Worm (Caenorhabditis elegans): ENCODE data around the gene rbm-26.

The rbm-26 gene

ce11 chrIII:5680141-5680540, 31.2 kb upstream of the rbm-26 start, which contains the start of gene pst-2:
pst-2 (plus strand) TSS chrIII:5680433.
- no peak for TF ChIP-seq klf-2 (GFP tag; conservative IDR thresholded peaks at IDR 0.05)
- no peak for TF ChIP-seq ztf-23 (GFP tag; IDR thresholded peaks at IDR 0.05)
- no peak for TF ChIP-seq ztf-29 (GFP tag; IDR thresholded peaks at IDR 0.05)
- TF ChIP-seq cog-1 (tag; optimal IDR thresholded peaks at IDR 0.05): no peak
- no peak for TF ChIP-seq ref-1 (GFP tag; conservative IDR thresholded peaks at IDR 0.05)
- TF ChIP-seq med-1 (GFP tag; optimal IDR thresholded peaks at IDR 0.05; ENCODE audit: insufficient read depth): no peak
- no peak for TF ChIP-seq flt-1 (GFP tag; IDR thresholded peaks at IDR 0.05)
- TF ChIP-seq T22C8.4 (GFP tag; IDR thresholded peaks at IDR 0.05): no peak
- TF ChIP-seq tab-1 (GFP tag; IDR thresholded peaks at IDR 0.05): no peak

ce11 chrIII:5683998-5684397, 27.3 kb upstream of the rbm-26 start, which contains the start of gene rcan-1:
rcan-1 (minus strand) TSS chrIII:5684098.
- TF ChIP-seq T22C8.4 (GFP tag; IDR thresholded peaks at IDR 0.05) (no peak), cog-1 (tag; optimal IDR thresholded peaks at IDR 0.05) (no peak), flt-1 (GFP tag; IDR thresholded peaks at IDR 0.05) (no peak), med-1 (GFP tag; optimal IDR thresholded peaks at IDR 0.05; ENCODE audit: insufficient read depth) (no peak), klf-2 (GFP tag; conservative IDR thresholded peaks at IDR 0.05) (no peak), ref-1 (GFP tag; conservative IDR thresholded peaks at IDR 0.05) (no peak), ztf-29 (GFP tag; IDR thresholded peaks at IDR 0.05) (no peak), ztf-23 (GFP tag; IDR thresholded peaks at IDR 0.05) (no peak), tab-1 (GFP tag; IDR thresholded peaks at IDR 0.05) (no peak)

- TF ChIP-seq ztf-29 (GFP tag; IDR thresholded peaks at IDR 0.05): no peak
- TF ChIP-seq med-1 (GFP tag; optimal IDR thresholded peaks at IDR 0.05; ENCODE audit: insufficient read depth): no peak
- TF ChIP-seq tab-1 (GFP tag; IDR thresholded peaks at IDR 0.05): no peak
- TF ChIP-seq klf-2 (GFP tag; conservative IDR thresholded peaks at IDR 0.05): no peak
- TF ChIP-seq ref-1 (GFP tag; conservative IDR thresholded peaks at IDR 0.05): no peak
- TF ChIP-seq T22C8.4 (GFP tag; IDR thresholded peaks at IDR 0.05): no peak
- no peak for TF ChIP-seq cog-1 (tag; optimal IDR thresholded peaks at IDR 0.05)
- no peak for TF ChIP-seq flt-1 (GFP tag; IDR thresholded peaks at IDR 0.05)
- no peak for TF ChIP-seq ztf-23 (GFP tag; IDR thresholded peaks at IDR 0.05)
Observed at ce11 chrIII:5688246-5688645, 23.1 kb upstream of the rbm-26 start.

- no peak for TF ChIP-seq cog-1 (tag; optimal IDR thresholded peaks at IDR 0.05)
- no peak for TF ChIP-seq ref-1 (GFP tag; conservative IDR thresholded peaks at IDR 0.05)
- no peak for TF ChIP-seq klf-2 (GFP tag; conservative IDR thresholded peaks at IDR 0.05)
- TF ChIP-seq tab-1 (GFP tag; IDR thresholded peaks at IDR 0.05): no peak
- no peak for TF ChIP-seq ztf-29 (GFP tag; IDR thresholded peaks at IDR 0.05)
- no peak for TF ChIP-seq ztf-23 (GFP tag; IDR thresholded peaks at IDR 0.05)
- TF ChIP-seq T22C8.4 (GFP tag; IDR thresholded peaks at IDR 0.05): no peak
Observed at ce11 chrIII:5691826-5692225, 19.5 kb upstream of the rbm-26 start.

ce11 chrIII:5692690-5693089, 18.7 kb upstream of the rbm-26 start, which contains the start of the genes abi-1 and arle-14:
abi-1 (minus strand) TSS chrIII:5692740.
arle-14 (plus strand) TSS chrIII:5692906.
- TF ChIP-seq ztf-29 (GFP tag; IDR thresholded peaks at IDR 0.05) (no peak), T22C8.4 (GFP tag; IDR thresholded peaks at IDR 0.05) (no peak), tab-1 (GFP tag; IDR thresholded peaks at IDR 0.05) (no peak), flt-1 (GFP tag; IDR thresholded peaks at IDR 0.05) (no peak), cog-1 (tag; optimal IDR thresholded peaks at IDR 0.05) (no peak), ztf-23 (GFP tag; IDR thresholded peaks at IDR 0.05) (no peak), klf-2 (GFP tag; conservative IDR thresholded peaks at IDR 0.05) (no peak), ref-1 (GFP tag; conservative IDR thresholded peaks at IDR 0.05) (no peak), med-1 (GFP tag; optimal IDR thresholded peaks at IDR 0.05; ENCODE audit: insufficient read depth) (no peak)

ce11 chrIII:5693736-5694135, 17.6 kb upstream of the rbm-26 start, which contains the start of gene B0336.13:
B0336.13 (plus strand) TSS chrIII:5694036.
- no peak for TF ChIP-seq ztf-23 (GFP tag; IDR thresholded peaks at IDR 0.05)
- no peak for TF ChIP-seq med-1 (GFP tag; optimal IDR thresholded peaks at IDR 0.05; ENCODE audit: insufficient read depth)
- TF ChIP-seq ztf-29 (GFP tag; IDR thresholded peaks at IDR 0.05): no peak
- no peak for TF ChIP-seq T22C8.4 (GFP tag; IDR thresholded peaks at IDR 0.05)
- TF ChIP-seq tab-1 (GFP tag; IDR thresholded peaks at IDR 0.05): no peak
- no peak for TF ChIP-seq ref-1 (GFP tag; conservative IDR thresholded peaks at IDR 0.05)
- TF ChIP-seq klf-2 (GFP tag; conservative IDR thresholded peaks at IDR 0.05): no peak
- TF ChIP-seq flt-1 (GFP tag; IDR thresholded peaks at IDR 0.05): no peak
- no peak for TF ChIP-seq cog-1 (tag; optimal IDR thresholded peaks at IDR 0.05)

ce11 chrIII:5697266-5697665, 14.1 kb upstream of the rbm-26 start, which contains the start of gene B0336.7:
B0336.7 (minus strand) TSS chrIII:5697366.
- TF ChIP-seq cog-1 (tag; optimal IDR thresholded peaks at IDR 0.05) (no peak), klf-2 (GFP tag; conservative IDR thresholded peaks at IDR 0.05) (no peak), tab-1 (GFP tag; IDR thresholded peaks at IDR 0.05) (no peak), ztf-23 (GFP tag; IDR thresholded peaks at IDR 0.05) (no peak), ref-1 (GFP tag; conservative IDR thresholded peaks at IDR 0.05) (no peak), flt-1 (GFP tag; IDR thresholded peaks at IDR 0.05) (no peak), med-1 (GFP tag; optimal IDR thresholded peaks at IDR 0.05; ENCODE audit: insufficient read depth) (no peak), ztf-29 (GFP tag; IDR thresholded peaks at IDR 0.05) (no peak), T22C8.4 (GFP tag; IDR thresholded peaks at IDR 0.05) (no peak)

- TF ChIP-seq tab-1 (GFP tag; IDR thresholded peaks at IDR 0.05) (no peak), ref-1 (GFP tag; conservative IDR thresholded peaks at IDR 0.05) (no peak)
Observed at ce11 chrIII:5697963-5698730, 13.2 kb upstream of the rbm-26 start, which contains the start of the genes lgg-3 and rgs-5. lgg-3 (minus strand) TSS chrIII:5698013. rgs-5 (plus strand) TSS chrIII:5698555.

- TF ChIP-seq ref-1 (GFP tag; conservative IDR thresholded peaks at IDR 0.05): no peak
- no peak for TF ChIP-seq med-1 (GFP tag; optimal IDR thresholded peaks at IDR 0.05; ENCODE audit: insufficient read depth)
- TF ChIP-seq tab-1 (GFP tag; IDR thresholded peaks at IDR 0.05): no peak
- TF ChIP-seq T22C8.4 (GFP tag; IDR thresholded peaks at IDR 0.05): no peak
- no peak for TF ChIP-seq cog-1 (tag; optimal IDR thresholded peaks at IDR 0.05)
- TF ChIP-seq ztf-29 (GFP tag; IDR thresholded peaks at IDR 0.05): no peak
- TF ChIP-seq klf-2 (GFP tag; conservative IDR thresholded peaks at IDR 0.05): no peak
- TF ChIP-seq ztf-23 (GFP tag; IDR thresholded peaks at IDR 0.05): no peak
- no peak for TF ChIP-seq flt-1 (GFP tag; IDR thresholded peaks at IDR 0.05)
Observed at ce11 chrIII:5701491-5701890, 9.9 kb upstream of the rbm-26 start.
